Worm (Caenorhabditis elegans) whole organism, L4/young adult: ENCODE results near the gene ZK632.4.

Experiments
- dao-5 ChIP-seq: sonication (generic microtip); optimal IDR thresholded peaks from 2 replicates; lab custom pipeline; 2016; ENCODE audit warnings: missing genotype, missing genetic modification characterization, moderate library complexity, missing compliant biosample characterization
- him-1 ChIP-seq: sonication (generic microtip); optimal IDR thresholded peaks from 2 replicates; lab custom pipeline; 2016; ENCODE audit warnings: missing genotype, missing genetic modification reagents, missing genetic modification characterization, missing compliant biosample characterization

- no peak for TF ChIP-seq him-1
- no peak for TF ChIP-seq dao-5 (tag; lab: Kevin White, UChicago)
These were observed 24.7 kb downstream of the ZK632.4 start, which contains the start of gene R10E11.6 for ce11 chrIII:9782483-9783081.
